Fruit fly (Drosophila melanogaster): ENCODE results near the gene eEF2.

eEF2 gene

DNA sequence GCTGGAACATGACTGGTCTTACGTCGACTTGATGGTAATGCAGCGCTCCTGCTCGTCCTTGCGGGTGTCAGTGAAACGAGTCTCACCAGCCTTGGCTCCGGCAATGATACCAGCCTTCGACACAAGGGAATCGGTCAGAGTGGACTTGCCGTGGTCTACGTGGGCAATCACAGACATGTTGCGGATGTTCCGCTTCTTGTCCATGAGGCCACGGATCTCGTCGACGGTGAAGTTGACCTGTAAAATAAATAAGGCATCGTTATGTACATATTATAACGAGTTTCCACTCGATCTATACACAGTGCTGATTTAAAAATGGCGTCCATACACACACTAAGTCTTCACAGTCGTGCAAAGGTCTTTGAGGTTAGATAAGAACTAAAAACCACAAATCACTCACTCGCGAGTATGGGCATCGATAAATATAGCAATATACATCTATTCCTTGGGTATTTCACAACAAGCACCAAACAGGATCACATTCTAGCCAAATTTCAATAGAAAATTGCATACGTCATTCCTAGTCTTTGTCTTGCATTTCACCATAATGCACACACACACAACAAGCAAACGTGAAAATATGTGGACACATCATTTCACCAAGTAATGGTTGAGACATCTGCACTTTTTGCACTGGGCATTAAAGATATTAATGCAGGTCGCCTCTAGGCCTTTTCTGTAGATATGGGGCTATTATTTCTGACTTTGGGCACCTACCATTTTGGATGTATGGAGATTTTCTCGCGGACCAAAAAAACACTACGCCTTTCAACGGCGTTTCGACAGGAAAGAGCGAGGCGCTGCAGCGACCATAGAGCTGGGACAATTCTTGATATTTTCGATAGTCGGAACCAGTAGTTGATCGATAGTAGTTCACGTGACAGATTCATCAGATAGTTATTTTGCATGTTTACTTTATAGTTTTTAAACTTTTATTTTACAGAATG is at the start of gene eEF2 (continued):
- TF ChIP-seq tio (GFP tag; optimal IDR thresholded peaks at IDR 0.05) (no peak), her (GFP tag; optimal IDR thresholded peaks at IDR 0.05) (peak; percentile 83), grau (tag; optimal IDR thresholded peaks at IDR 0.05) (peak; percentile 78), yki (optimal IDR thresholded peaks at IDR 0.05) (no peak), Trl (optimal IDR thresholded peaks at IDR 0.05) (no peak), Trl (GFP tag; optimal IDR thresholded peaks at IDR 0.05) (peak; percentile 81), CG6175 (GFP tag; IDR thresholded peaks at IDR 0.05) (no peak; the same call in 2 of the 3 replicates)

DNA sequence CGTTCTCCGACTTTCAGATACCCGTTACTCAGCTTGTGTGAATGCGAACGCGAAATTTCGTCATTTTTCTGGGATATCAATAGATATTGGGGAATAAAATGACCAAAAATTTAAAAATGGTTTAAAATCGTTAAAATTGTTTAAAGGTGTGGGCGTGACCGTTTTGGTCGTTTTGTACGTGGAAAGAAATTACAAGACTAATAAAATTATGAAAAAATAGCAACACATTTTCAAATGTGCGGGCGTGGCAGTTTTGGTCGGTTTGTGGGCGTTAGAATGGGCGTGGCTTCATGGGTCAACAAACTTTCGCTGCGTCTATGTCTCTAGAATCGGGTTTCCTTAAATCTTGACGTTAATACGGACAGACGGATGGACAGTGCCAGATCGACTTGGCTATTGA is 44.1 kb upstream of the eEF2 start:
- TF ChIP-seq Kr (GFP tag; optimal IDR thresholded peaks at IDR 0.05) (no peak), tin (GFP tag; optimal IDR thresholded peaks at IDR 0.05) (no peak), Neu2 (GFP tag; optimal IDR thresholded peaks at IDR 0.05; ENCODE audit: borderline replicate concordance) (no peak), CG3281 (GFP tag; optimal IDR thresholded peaks at IDR 0.05) (no peak), CG1647 (GFP tag; optimal IDR thresholded peaks at IDR 0.05) (no peak), CG11398 (GFP tag; optimal IDR thresholded peaks at IDR 0.05) (no peak), pan (optimal IDR thresholded peaks at IDR 0.05) (no peak), pan (GFP tag; optimal IDR thresholded peaks at IDR 0.05 in 1 of 2, IDR thresholded peaks at IDR 0.05 in 1 of 2) (no peak), CG10366 (GFP tag; IDR thresholded peaks at IDR 0.05) (no peak), NC2α (GFP tag; optimal IDR thresholded peaks at IDR 0.05) (no peak), exex (tag; optimal IDR thresholded peaks at IDR 0.05) (no peak)

DNA sequence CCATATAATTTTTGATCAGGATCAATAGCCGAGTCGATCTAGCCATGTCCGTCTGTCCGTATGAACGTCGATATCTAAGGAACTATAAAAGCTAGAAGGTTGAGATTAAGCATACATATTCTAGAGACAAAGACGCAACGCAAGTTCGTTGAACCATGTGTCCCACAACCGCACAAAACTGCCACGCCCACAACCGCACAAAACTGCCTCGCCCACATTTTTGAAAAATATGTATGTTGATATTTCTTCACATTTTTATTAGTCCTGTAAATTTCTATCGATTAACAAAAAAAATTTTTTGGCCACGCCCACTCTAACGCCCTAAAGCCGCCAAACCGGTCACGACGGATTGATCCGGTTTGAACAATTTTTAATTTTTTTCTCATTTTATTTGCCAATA is 7.4 kb upstream of the eEF2 start:
- TF ChIP-seq CG11085 (GFP tag; IDR thresholded peaks at IDR 0.05) = no peak
- no peak for TF ChIP-seq CG7963 (GFP tag; IDR thresholded peaks at IDR 0.05; ENCODE audit: partially characterized antibody)
- no peak for TF ChIP-seq ham (GFP tag; IDR thresholded peaks at IDR 0.05)
- TF ChIP-seq CG14014 (GFP tag; IDR thresholded peaks at IDR 0.05) = no peak

DNA sequence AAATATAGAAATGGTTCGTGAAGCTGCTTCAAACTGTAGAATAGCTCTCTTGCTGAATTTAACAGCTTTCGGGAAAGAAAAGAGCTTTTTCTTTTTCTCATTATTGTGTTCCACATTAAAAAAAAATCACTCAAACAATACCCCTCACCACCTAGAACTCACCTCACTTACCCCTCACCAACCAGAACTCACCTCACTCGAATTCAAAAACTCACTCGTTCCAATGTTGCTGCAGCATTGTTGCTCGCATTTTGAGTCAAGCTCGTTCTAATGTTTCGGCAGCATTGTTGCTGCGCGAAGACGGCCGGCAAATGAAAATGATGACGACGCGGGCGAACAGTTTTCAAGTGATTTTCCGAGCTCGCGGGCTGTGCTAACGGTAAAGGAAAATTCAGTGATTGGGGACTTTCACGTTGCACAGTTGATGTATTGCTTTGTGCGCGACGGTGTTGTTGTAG is 1.8 kb upstream of the eEF2 start, which contains the start of gene nolo:
Gene nolo (plus strand): TSS at position 339 of the 458 bp plus-strand sequence.
- 0 out of 3 replicates have a peak, but pooled peaks have one; percentile 5 for TF ChIP-seq CG6791 (GFP tag; IDR thresholded peaks at IDR 0.05; ENCODE audit: partially characterized antibody)
- peak; percentile 100 for TF ChIP-seq z (GFP tag; IDR thresholded peaks at IDR 0.05)
- TF ChIP-seq Scr (GFP tag; IDR thresholded peaks at IDR 0.05; ENCODE audit: partially characterized antibody) = peak; percentile 42; the same call in 1 of the 2 replicates
- peak; percentile 31 for TF ChIP-seq pita (GFP tag; optimal IDR thresholded peaks at IDR 0.05)
- TF ChIP-seq sna (GFP tag; IDR thresholded peaks at IDR 0.05; ENCODE audit: partially characterized antibody) = peak; percentile 56; the same call in 1 of the 2 replicates
- no peak for TF ChIP-seq abd-A (tag; optimal IDR thresholded peaks at IDR 0.05)
- no peak for TF ChIP-seq Hr51 (GFP tag; optimal IDR thresholded peaks at IDR 0.05)
- no peak for TF ChIP-seq unpg (GFP tag; optimal IDR thresholded peaks at IDR 0.05)
- TF ChIP-seq Neu2 (GFP tag; optimal IDR thresholded peaks at IDR 0.05; ENCODE audit: borderline replicate concordance) = no peak
- TF ChIP-seq CG13296 (GFP tag; optimal IDR thresholded peaks at IDR 0.05) = no peak
- peak; percentile 95 for TF ChIP-seq CG5180 (GFP tag; optimal IDR thresholded peaks at IDR 0.05)
- TF ChIP-seq zf30C (GFP tag; optimal IDR thresholded peaks at IDR 0.05) = no peak
- TF ChIP-seq CG1603 (tag; optimal IDR thresholded peaks at IDR 0.05) = no peak
- TF ChIP-seq CG9932 (GFP tag; IDR thresholded peaks at IDR 0.05) = no peak
- peak; percentile 40 for TF ChIP-seq CG3995 (GFP tag; optimal IDR thresholded peaks at IDR 0.05)
- TF ChIP-seq amos (GFP tag; IDR thresholded peaks at IDR 0.05; ENCODE audit: partially characterized antibody) = peak; percentile 64; the same call in 1 of the 2 replicates
- TF ChIP-seq HLH3B (GFP tag; IDR thresholded peaks at IDR 0.05) = no peak
- TF ChIP-seq E2f1 (GFP tag; IDR thresholded peaks at IDR 0.05) = no peak
- TF ChIP-seq sqz (GFP tag; optimal IDR thresholded peaks at IDR 0.05) = peak; percentile 97
- no peak for TF ChIP-seq CG34376 (GFP tag; optimal IDR thresholded peaks at IDR 0.05)
- TF ChIP-seq CG3065 (GFP tag; optimal IDR thresholded peaks at IDR 0.05) = no peak
- no peak for TF ChIP-seq stwl (tag; optimal IDR thresholded peaks at IDR 0.05)
- TF ChIP-seq slp2 (GFP tag; optimal IDR thresholded peaks at IDR 0.05) = no peak
- peak; percentile 10 for TF ChIP-seq ewg (GFP tag; optimal IDR thresholded peaks at IDR 0.05)

Data from whole organism, embryonic.